Worm (Caenorhabditis elegans): ENCODE measurements around the gene brp-1.

The brp-1 gene

DNA sequence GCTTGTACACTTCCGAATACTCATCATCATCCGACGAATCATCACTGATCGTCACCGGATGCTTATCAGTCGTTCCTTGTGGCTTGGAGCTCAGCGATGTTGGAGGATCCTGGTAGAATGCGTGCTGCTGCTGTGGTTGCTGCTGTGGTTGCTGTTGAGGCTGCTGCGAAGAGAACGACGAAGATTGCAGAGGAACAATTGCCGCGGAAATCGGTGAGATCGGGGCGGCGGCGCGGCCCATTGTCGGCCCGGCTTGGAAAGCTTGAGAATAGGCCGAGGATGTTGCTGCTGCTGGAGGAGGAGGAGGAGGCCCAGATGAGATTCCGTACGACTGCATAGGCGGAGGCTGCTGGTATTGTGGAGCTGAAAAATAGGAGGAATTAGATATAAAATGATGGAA, 14.0 kb downstream of the brp-1 start:
- TF ChIP-seq T23F11.4 (GFP tag; optimal IDR thresholded peaks at IDR 0.05) (no peak), fax-1 (tag; optimal IDR thresholded peaks at IDR 0.05) (no peak), ceh-24 (tag; optimal IDR thresholded peaks at IDR 0.05) (no peak), tbx-7 (tag; optimal IDR thresholded peaks at IDR 0.05) (no peak), dmd-4 (tag; optimal IDR thresholded peaks at IDR 0.05; ENCODE audit: borderline replicate concordance) (no peak), unc-42 (tag; optimal IDR thresholded peaks at IDR 0.05) (no peak), pha-2 (tag; optimal IDR thresholded peaks at IDR 0.05) (no peak), unc-3 (GFP tag; conservative IDR thresholded peaks at IDR 0.05) (no peak), unc-3 (tag; optimal IDR thresholded peaks at IDR 0.05) (no peak), pros-1 (tag; optimal IDR thresholded peaks at IDR 0.05) (no peak), npax-4 (tag; optimal IDR thresholded peaks at IDR 0.05) (no peak)

ce11 chrIII:12037217-12037616, 16.9 kb downstream of the brp-1 start:
- TF ChIP-seq C08G9.2 (tag; optimal IDR thresholded peaks at IDR 0.05) (no peak), ceh-18 (tag; optimal IDR thresholded peaks at IDR 0.05) (no peak), fkh-10 (GFP tag; optimal IDR thresholded peaks at IDR 0.05) (no peak), elt-2 (tag; optimal IDR thresholded peaks at IDR 0.05) (no peak), sox-2 (GFP tag; IDR thresholded peaks at IDR 0.05) (no peak), ceh-24 (tag; optimal IDR thresholded peaks at IDR 0.05) (no peak), ets-4 (tag; optimal IDR thresholded peaks at IDR 0.05) (no peak), fkh-6 (tag; optimal IDR thresholded peaks at IDR 0.05) (no peak), pros-1 (tag; optimal IDR thresholded peaks at IDR 0.05) (no peak), Y22D7AL.16 (tag; optimal IDR thresholded peaks at IDR 0.05) (no peak), nhr-232 (tag; optimal IDR thresholded peaks at IDR 0.05) (no peak)

DNA sequence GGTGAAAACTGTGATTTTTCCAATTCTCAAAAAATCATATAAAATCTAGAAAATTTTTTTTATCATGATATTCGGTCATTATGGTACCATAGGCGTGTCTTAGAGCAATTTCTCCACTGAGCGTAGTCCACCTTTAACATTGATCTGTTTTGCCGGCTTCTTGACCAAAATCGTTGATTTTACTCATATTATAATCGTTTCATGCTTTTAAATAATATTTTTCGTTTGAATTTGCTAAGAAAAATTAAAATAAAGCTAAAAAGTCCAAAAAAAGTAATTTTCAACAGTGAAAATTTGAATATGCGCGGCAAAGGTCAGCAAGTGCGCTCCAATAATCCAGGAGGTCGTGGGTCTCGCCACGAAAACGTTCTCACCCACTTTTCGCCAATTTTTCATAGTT, 20.6 kb downstream of the brp-1 start, which contains the start of gene Y79H2A.4:
Gene Y79H2A.4 (plus strand): TSS at position 301 of the 400 bp plus-strand sequence.
- TF ChIP-seq nhr-232 (tag; optimal IDR thresholded peaks at IDR 0.05) (no peak), lin-11 (tag; optimal IDR thresholded peaks at IDR 0.05) (no peak), odd-2 (tag; optimal IDR thresholded peaks at IDR 0.05) (no peak), syd-9 (tag; optimal IDR thresholded peaks at IDR 0.05) (no peak), pax-1 (tag; optimal IDR thresholded peaks at IDR 0.05) (no peak), lim-6 (tag; optimal IDR thresholded peaks at IDR 0.05) (no peak), hlh-13 (GFP tag; optimal IDR thresholded peaks at IDR 0.05) (no peak), pros-1 (tag; optimal IDR thresholded peaks at IDR 0.05) (no peak)

DNA sequence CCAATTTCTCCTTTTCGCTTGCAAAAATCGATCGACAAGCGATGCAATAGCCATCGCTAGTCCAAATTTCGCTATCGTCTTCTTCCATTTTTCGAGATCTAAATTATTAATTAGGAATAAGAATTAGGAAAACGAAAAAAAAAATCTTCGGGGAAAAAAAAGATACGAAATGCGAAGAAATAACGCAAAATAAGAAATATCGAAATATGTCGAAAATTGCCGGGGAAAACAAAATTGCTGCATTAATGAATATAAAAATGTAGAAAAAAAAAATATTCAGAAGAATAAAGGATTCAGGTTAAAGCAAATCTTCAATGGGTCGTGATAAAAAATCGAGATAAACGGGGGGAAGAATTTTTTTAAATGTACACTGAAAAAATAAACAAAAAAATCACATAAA, 31.9 kb downstream of the brp-1 start, which contains the start of gene Y79H2A.3:
Gene Y79H2A.3 (minus strand): TSS at position 101 of the 400 bp plus-strand sequence.
- no peak for TF ChIP-seq sox-2 (GFP tag; IDR thresholded peaks at IDR 0.05)

DNA sequence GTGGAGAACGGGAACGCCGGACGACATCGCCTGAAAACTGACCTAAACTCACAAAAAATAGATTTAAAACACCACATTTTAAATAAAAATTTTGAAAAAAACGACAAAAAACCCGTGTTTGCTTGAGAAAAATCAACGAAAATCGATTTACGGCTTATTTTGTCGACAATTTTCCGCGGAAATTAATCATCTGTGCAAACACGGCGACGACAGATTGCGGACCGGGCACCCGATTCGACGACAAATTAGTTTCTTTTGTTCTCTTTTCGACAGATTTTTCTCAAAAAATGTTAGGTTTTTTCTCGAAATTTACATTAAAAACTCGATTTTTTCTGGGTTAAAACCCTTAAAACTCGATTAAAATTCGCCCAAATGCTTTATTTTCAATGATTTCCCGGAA, 38.1 kb downstream of the brp-1 start, which contains the start of gene arx-3:
Gene arx-3 (minus strand): TSS at position 30 of the 400 bp plus-strand sequence.
- TF ChIP-seq unc-42 (tag; optimal IDR thresholded peaks at IDR 0.05) (peak; percentile 92), madf-2 (tag; optimal IDR thresholded peaks at IDR 0.05) (no peak), ceh-48 (tag; optimal IDR thresholded peaks at IDR 0.05) (peak; percentile 63), Y22D7AL.16 (tag; optimal IDR thresholded peaks at IDR 0.05) (no peak), ttx-3 (tag; optimal IDR thresholded peaks at IDR 0.05) (no peak), nfya-1 (tag; optimal IDR thresholded peaks at IDR 0.05) (peak; percentile 35), ztf-16 (tag; optimal IDR thresholded peaks at IDR 0.05) (no peak)

ce11 chrIII:12059521-12059920, 39.2 kb downstream of the brp-1 start:
- no peak for TF ChIP-seq ceh-14 (tag; optimal IDR thresholded peaks at IDR 0.05)
- no peak for TF ChIP-seq F13H6.1 (tag; optimal IDR thresholded peaks at IDR 0.05)
- no peak for TF ChIP-seq sdc-2 (tag; optimal IDR thresholded peaks at IDR 0.05)
- no peak for TF ChIP-seq sox-2 (GFP tag; IDR thresholded peaks at IDR 0.05)
- TF ChIP-seq che-1 (tag; optimal IDR thresholded peaks at IDR 0.05), result no peak
- no peak for TF ChIP-seq pqm-1 (tag; optimal IDR thresholded peaks at IDR 0.05)
- TF ChIP-seq nfya-1 (tag; optimal IDR thresholded peaks at IDR 0.05), result peak; percentile 89
